Fruit fly (Drosophila melanogaster) whole organism: ENCODE results near the gene xit.

Experiments used
- CG8478 ChIP-seq: fragments of >200 bp; optimal IDR thresholded peaks from 2 replicates; lab custom pipeline; 2018; ENCODE audit warnings: inconsistent platforms
- Dll ChIP-seq: fragments of >200 bp; optimal IDR thresholded peaks from 2 replicates; lab custom pipeline; 2017
- pan ChIP-seq: fragments of >200 bp; optimal IDR thresholded peaks from 2 replicates; lab custom pipeline; 2017
- usp ChIP-seq: fragments of >200 bp; optimal IDR thresholded peaks from 2 replicates; lab custom pipeline; 2017; ENCODE audit warnings: missing biosample characterization, missing genetic modification characterization, mixed read lengths

DNA sequence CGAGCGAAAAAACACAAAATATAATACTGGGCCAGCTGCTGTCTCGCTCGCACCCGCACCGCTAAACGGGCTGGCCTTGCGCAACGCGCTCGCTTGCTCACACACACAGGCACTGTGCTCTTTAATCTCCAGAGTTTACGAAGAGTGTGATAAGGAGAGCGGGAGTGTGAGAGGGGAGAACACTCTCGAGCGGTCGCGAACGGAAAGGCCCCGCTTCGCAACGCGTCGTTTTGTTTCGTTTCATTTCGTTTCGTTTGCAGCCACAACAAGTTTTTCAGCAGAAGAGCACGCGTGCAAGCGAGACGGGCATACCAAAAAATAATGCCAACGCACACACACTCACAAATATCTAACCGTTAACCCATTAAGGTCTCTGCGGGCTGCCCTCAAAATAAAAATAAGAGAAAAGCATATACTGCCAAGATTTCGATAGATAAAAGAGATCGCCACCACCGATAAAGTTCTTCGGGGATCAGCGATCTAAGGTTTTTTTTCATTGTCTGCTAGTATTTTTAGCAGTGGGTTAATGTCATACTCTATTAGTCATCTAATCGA, 40.8 kb downstream of the xit start:
- no peak for TF ChIP-seq CG8478 (lab: Kevin White, UChicago)
- TF ChIP-seq pan (lab: Kevin White, UChicago), result no peak
- no peak for TF ChIP-seq usp
- no peak for TF ChIP-seq Dll (lab: Kevin White, UChicago)
